Fruit fly (Drosophila melanogaster) Kc167 (cell line): ENCODE results near the gene fipi.

Experiments used
- Myc ChIP-seq: fragments of >200 bp; optimal IDR thresholded peaks from 2 replicates; lab custom pipeline; 2017; ENCODE audit warnings: missing external identifiers
- Sin3A ChIP-seq: fragments of >200 bp; optimal IDR thresholded peaks from 2 replicates; lab custom pipeline; 2018; ENCODE audit warnings: missing external identifiers
- h ChIP-seq: fragments of >200 bp; optimal IDR thresholded peaks from 3 replicates; lab custom pipeline; 2018; ENCODE audit warnings: missing external identifiers
- insv ChIP-seq: fragments of >200 bp; optimal IDR thresholded peaks from 3 replicates; lab custom pipeline; 2018; ENCODE audit warnings: missing external identifiers
- psq ChIP-seq: fragments of >200 bp; optimal IDR thresholded peaks from 2 replicates; lab custom pipeline; 2017; ENCODE audit warnings: missing external identifiers
- ttk ChIP-seq: sonication (Bioruptor generic); optimal IDR thresholded peaks from 2 replicates; lab custom pipeline; 2017; ENCODE audit warnings: missing external identifiers

DNA sequence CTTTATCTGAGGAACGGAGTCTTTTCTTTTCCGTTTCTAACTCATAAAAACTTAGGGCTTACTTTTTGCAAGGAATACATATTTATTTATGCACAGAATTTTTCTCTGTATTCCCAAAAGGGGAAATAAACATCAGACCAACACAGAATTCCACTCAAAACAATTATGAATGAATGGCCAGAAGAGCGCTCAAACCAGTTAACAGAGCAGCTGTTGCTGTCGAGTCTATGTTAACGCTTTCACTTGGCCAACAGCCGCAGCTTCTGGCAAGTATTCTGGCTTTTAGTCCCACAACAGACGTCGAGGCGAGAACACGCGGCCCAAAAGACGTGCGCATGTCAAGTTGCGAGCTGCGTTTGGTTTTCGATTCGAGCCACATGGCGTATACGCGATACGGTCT, 99.4 kb downstream of the fipi start, which contains the start of gene dcma:
- TF ChIP-seq insv (lab: Kevin White, UChicago) (no peak), ttk (lab: Kevin White, UChicago) (no peak), psq (lab: Kevin White, UChicago) (no peak), Sin3A (lab: Kevin White, UChicago) (no peak), h (lab: Kevin White, UChicago) (no peak), Myc (no peak)
